Fruit fly (Drosophila melanogaster) whole organism, embryonic: ENCODE measurements around the gene CG42578.

ENCODE experiments used
- CG11504 ChIP-seq: fragments of 200-800 bp; sonication (Bioruptor generic); optimal IDR thresholded peaks from 3 replicates; lab custom pipeline; 2019; ENCODE audit warnings: missing biosample characterization, mild to moderate bottlenecking, missing genetic modification characterization, moderate library complexity
- CG12659 ChIP-seq: fragments of 200-800 bp; sonication (Bioruptor generic); optimal IDR thresholded peaks from 3 replicates; lab custom pipeline; 2017; ENCODE audit warnings: mild to moderate bottlenecking, missing biosample characterization, missing genetic modification reagents, missing genetic modification characterization
- CG13287 ChIP-seq: fragments of 200-800 bp; sonication (Bioruptor generic); IDR thresholded peaks from 2 replicates; pipeline ENCODE4 v1.3.6; 2022; ENCODE audit warnings: missing biosample characterization, missing genetic modification characterization; ENCODE audit not compliant: partially characterized antibody
- CG13424 ChIP-seq: fragments of 200-800 bp; sonication (Bioruptor generic); optimal IDR thresholded peaks from 2 replicates; lab custom pipeline; 2019; ENCODE audit warnings: missing biosample characterization, mild to moderate bottlenecking, missing genetic modification characterization, moderate library complexity
- CG13775 ChIP-seq: fragments of 200-800 bp; sonication (Bioruptor generic); optimal IDR thresholded peaks from 3 replicates; lab custom pipeline; 2017; ENCODE audit warnings: missing biosample characterization, mild to moderate bottlenecking, missing genetic modification characterization
- CG16815 ChIP-seq: fragments of 200-800 bp; sonication (Bioruptor generic); optimal IDR thresholded peaks from 3 replicates; lab custom pipeline; 2017; ENCODE audit warnings: missing biosample characterization, mild to moderate bottlenecking, missing genetic modification characterization
- CG18599 ChIP-seq: fragments of 200-800 bp; sonication (Bioruptor generic); optimal IDR thresholded peaks from 3 replicates; lab custom pipeline; 2017; ENCODE audit warnings: missing biosample characterization, missing genetic modification characterization, mild to moderate bottlenecking, moderate library complexity, missing genetic modification reagents
- CG2678 ChIP-seq: fragments of 200-800 bp; sonication (Bioruptor generic); optimal IDR thresholded peaks from 3 replicates; lab custom pipeline; 2019; ENCODE audit warnings: missing biosample characterization, mild to moderate bottlenecking, missing genetic modification characterization, moderate library complexity
- CG2875 ChIP-seq: fragments of 200-800 bp; sonication (Bioruptor generic); optimal IDR thresholded peaks from 2 replicates; lab custom pipeline; 2017; ENCODE audit warnings: missing biosample characterization, mild to moderate bottlenecking, missing genetic modification characterization, missing genetic modification reagents
- CG31224 ChIP-seq: fragments of 200-800 bp; sonication (Bioruptor generic); IDR thresholded peaks from 2 replicates; pipeline ENCODE4 v1.3.6; 2022; ENCODE audit warnings: missing biosample characterization, missing genetic modification characterization
- CG3281 ChIP-seq: fragments of 200-800 bp; sonication (Bioruptor generic); optimal IDR thresholded peaks from 3 replicates; lab custom pipeline; 2017; ENCODE audit warnings: missing biosample characterization, mild to moderate bottlenecking, missing genetic modification characterization
- CG3726 ChIP-seq: fragments of 200-800 bp; sonication (Bioruptor generic); IDR thresholded peaks from 3 replicates; pipeline ENCODE4, ENCODE4 v1.3.6; 2022; ENCODE audit warnings: missing biosample characterization, missing genetic modification characterization
- CG4617 ChIP-seq: fragments of 200-800 bp; sonication (Bioruptor generic); optimal IDR thresholded peaks from 3 replicates; lab custom pipeline; 2016; ENCODE audit warnings: missing biosample characterization, missing genetic modification characterization, borderline replicate concordance
- CG9727 ChIP-seq: fragments of 200-800 bp; sonication (Bioruptor generic); optimal IDR thresholded peaks from 3 replicates; lab custom pipeline; 2017; ENCODE audit warnings: missing biosample characterization, mild to moderate bottlenecking, missing genetic modification characterization
- CG9932 ChIP-seq: fragments of 200-800 bp; sonication (Bioruptor generic); IDR thresholded peaks from 2 replicates; pipeline ENCODE4 v1.3.6; 2022; ENCODE audit warnings: missing biosample characterization, missing genetic modification characterization
- CoRest ChIP-seq: fragments of 200-800 bp; sonication (Bioruptor generic); optimal IDR thresholded peaks from 3 replicates; lab custom pipeline; 2018; ENCODE audit warnings: missing biosample characterization, mild to moderate bottlenecking, missing genetic modification characterization, moderate library complexity
- Dbx ChIP-seq: fragments of 200-800 bp; sonication (Bioruptor generic); IDR thresholded peaks from 3 replicates; pipeline ENCODE4 v1.3.6; 2022; ENCODE audit warnings: missing biosample characterization, missing genetic modification characterization
- Fer1 ChIP-seq: fragments of 200-800 bp; sonication (Bioruptor generic); optimal IDR thresholded peaks from 2 replicates; lab custom pipeline; 2017; ENCODE audit warnings: missing biosample characterization, mild to moderate bottlenecking, missing genetic modification characterization
- Hand ChIP-seq: fragments of 200-800 bp; sonication (Bioruptor generic); optimal IDR thresholded peaks from 2 replicates; lab custom pipeline; 2017; ENCODE audit warnings: mild to moderate bottlenecking, missing biosample characterization, missing genetic modification reagents, missing genetic modification characterization
- Hmx ChIP-seq: fragments of 200-800 bp; sonication (Bioruptor generic); optimal IDR thresholded peaks from 2 replicates; lab custom pipeline; 2016; ENCODE audit warnings: missing biosample characterization, missing genetic modification characterization
- Hsf ChIP-seq: fragments of 200-800 bp; sonication (Bioruptor generic); optimal IDR thresholded peaks from 3 replicates; lab custom pipeline; 2016; ENCODE audit warnings: missing biosample characterization, missing genetic modification characterization
- Mad ChIP-seq: fragments of 200-800 bp; sonication (Bioruptor generic); optimal IDR thresholded peaks from 2 replicates; lab custom pipeline; 2016; ENCODE audit warnings: missing biosample characterization, missing genetic modification characterization
- Med ChIP-seq: fragments of 200-800 bp; sonication (Bioruptor generic); peaks from one replicate; lab custom pipeline; 2016; ENCODE audit warnings: missing biosample characterization, missing genetic modification characterization, mild to moderate bottlenecking, inconsistent platforms, moderate library complexity
- Meics ChIP-seq: fragments of 200-800 bp; sonication (Bioruptor generic); optimal IDR thresholded peaks from 2 replicates; lab custom pipeline; 2017; ENCODE audit warnings: missing biosample characterization, mild to moderate bottlenecking, missing genetic modification characterization
- NfI ChIP-seq: fragments of 200-800 bp; sonication (Bioruptor generic); optimal IDR thresholded peaks from 3 replicates; lab custom pipeline; 2018; ENCODE audit warnings: missing biosample characterization, mild to moderate bottlenecking, missing genetic modification characterization, moderate library complexity
- Ptx1 ChIP-seq: fragments of 200-800 bp; sonication (Bioruptor generic); IDR thresholded peaks from 2 replicates; pipeline ENCODE4 v1.3.6; 2022; ENCODE audit warnings: missing biosample characterization, missing genetic modification characterization
- Rfx ChIP-seq: fragments of 200-800 bp; sonication (Bioruptor generic); IDR thresholded peaks from 2 replicates; pipeline ENCODE4 v1.3.6; 2022; ENCODE audit warnings: missing biosample characterization, missing genetic modification characterization
- Scr ChIP-seq: fragments of 200-800 bp; sonication (Bioruptor generic); IDR thresholded peaks from 2 replicates; pipeline ENCODE4 v1.3.6; 2022; ENCODE audit warnings: missing biosample characterization, missing genetic modification characterization; ENCODE audit not compliant: partially characterized antibody
- YL-1 ChIP-seq: fragments of 200-800 bp; sonication (Bioruptor generic); optimal IDR thresholded peaks from 3 replicates; lab custom pipeline; 2017; ENCODE audit warnings: missing biosample characterization, mild to moderate bottlenecking, missing genetic modification characterization
- ap ChIP-seq: fragments of 200-800 bp; sonication (Bioruptor generic); IDR thresholded peaks from 2 replicates; pipeline ENCODE4 v1.3.6; 2022; ENCODE audit warnings: missing biosample characterization, missing genetic modification characterization
- ato ChIP-seq: fragments of 200-800 bp; sonication (Bioruptor generic); IDR thresholded peaks from 2 replicates; pipeline ENCODE4 v1.3.6; 2022; ENCODE audit warnings: missing biosample characterization, missing genetic modification characterization; ENCODE audit not compliant: partially characterized antibody
- bab2 ChIP-seq: fragments of 200-800 bp; sonication (Bioruptor generic); optimal IDR thresholded peaks from 2 replicates; lab custom pipeline; 2016; ENCODE audit warnings: missing biosample characterization, missing genetic modification characterization
- dysf ChIP-seq: fragments of 200-800 bp; sonication (Bioruptor generic); IDR thresholded peaks from 3 replicates; pipeline ENCODE4 v1.3.6; 2022; ENCODE audit warnings: missing biosample characterization, missing genetic modification characterization
- gem ChIP-seq: fragments of 200-800 bp; sonication (Bioruptor generic); optimal IDR thresholded peaks from 2 replicates; lab custom pipeline; 2019; ENCODE audit warnings: missing biosample characterization, mild to moderate bottlenecking, missing genetic modification characterization, moderate library complexity
- hkb ChIP-seq, 2 experiments: fragments of 200-800 bp in 1 of 2; fragments of >200 bp in 1 of 2; sonication (Bioruptor generic) in 1 of 2; IDR thresholded peaks in 1 of 2; optimal IDR thresholded peaks in 1 of 2; 2 replicates each; pipeline versions ENCODE4 v1.3.6 to Lab custom; 2017 to 2022; ENCODE audit warnings: missing biosample characterization in 1 of 2, missing genetic modification characterization in 1 of 2
- kni ChIP-seq: fragments of 200-800 bp; sonication (Bioruptor generic); optimal IDR thresholded peaks from 3 replicates; lab custom pipeline; 2017; ENCODE audit warnings: mild to moderate bottlenecking, missing biosample characterization, missing genetic modification reagents, missing genetic modification characterization
- lilli ChIP-seq: fragments of 200-800 bp; sonication (Bioruptor generic); optimal IDR thresholded peaks from 3 replicates; lab custom pipeline; 2016; ENCODE audit warnings: missing biosample characterization, missing genetic modification characterization
- lov ChIP-seq, 2 experiments: fragments of 200-800 bp in 1 of 2; fragments of >200 bp in 1 of 2; sonication (Bioruptor generic) in 1 of 2; IDR thresholded peaks in 1 of 2; optimal IDR thresholded peaks in 1 of 2; 2 replicates in 1 of 2; 3 replicates in 1 of 2; pipeline versions ENCODE4 v1.3.6 to Lab custom; 2017 to 2022; ENCODE audit warnings: missing biosample characterization in 1 of 2, missing genetic modification characterization in 1 of 2
- org-1 ChIP-seq: fragments of 200-800 bp; sonication (Bioruptor generic); optimal IDR thresholded peaks from 2 replicates; lab custom pipeline; 2017; ENCODE audit warnings: missing biosample characterization, missing genetic modification characterization
- row ChIP-seq: fragments of 200-800 bp; sonication (Bioruptor generic); IDR thresholded peaks from 3 replicates; pipeline ENCODE4 v1.3.6; 2022; ENCODE audit warnings: missing biosample characterization, missing genetic modification characterization
- sens ChIP-seq: fragments of 200-800 bp; sonication (Bioruptor generic); peaks from one replicate; lab custom pipeline; 2016; ENCODE audit warnings: missing biosample characterization, missing genetic modification characterization
- sim ChIP-seq: fragments of 200-800 bp; sonication (Bioruptor generic); IDR thresholded peaks from 2 replicates; pipeline ENCODE4 v1.3.6; 2022; ENCODE audit warnings: missing biosample characterization, missing genetic modification characterization
- slbo ChIP-seq: fragments of 200-800 bp; sonication (Bioruptor generic); IDR thresholded peaks from 2 replicates; pipeline ENCODE4 v1.3.6; 2022; ENCODE audit warnings: missing biosample characterization, missing genetic modification characterization
- stwl ChIP-seq: fragments of 200-800 bp; sonication (Bioruptor generic); optimal IDR thresholded peaks from 3 replicates; lab custom pipeline; 2018; ENCODE audit warnings: missing biosample characterization, mild to moderate bottlenecking, missing genetic modification characterization, moderate library complexity
- tgo ChIP-seq: fragments of 200-800 bp; sonication (Bioruptor generic); IDR thresholded peaks from 3 replicates; pipeline ENCODE4 v1.3.6; 2022; ENCODE audit warnings: missing biosample characterization, missing genetic modification characterization
- toy ChIP-seq: fragments of 200-800 bp; sonication (Bioruptor generic); IDR thresholded peaks from 2 replicates; pipeline ENCODE4 v1.3.6; 2022; ENCODE audit warnings: missing biosample characterization, missing genetic modification characterization
- tup ChIP-seq: fragments of 200-800 bp; sonication (Bioruptor generic); optimal IDR thresholded peaks from 2 replicates; lab custom pipeline; 2016; ENCODE audit warnings: missing biosample characterization, mild to moderate bottlenecking, missing genetic modification characterization, moderate library complexity
- tx ChIP-seq: fragments of 200-800 bp; sonication (Bioruptor generic); optimal IDR thresholded peaks from 2 replicates; lab custom pipeline; 2016; ENCODE audit warnings: missing biosample characterization, missing genetic modification characterization
- zf30C ChIP-seq: fragments of 200-800 bp; sonication (Bioruptor generic); optimal IDR thresholded peaks from 3 replicates; lab custom pipeline; 2018; ENCODE audit warnings: missing biosample characterization, mild to moderate bottlenecking, missing genetic modification characterization

CG42578 gene

DNA sequence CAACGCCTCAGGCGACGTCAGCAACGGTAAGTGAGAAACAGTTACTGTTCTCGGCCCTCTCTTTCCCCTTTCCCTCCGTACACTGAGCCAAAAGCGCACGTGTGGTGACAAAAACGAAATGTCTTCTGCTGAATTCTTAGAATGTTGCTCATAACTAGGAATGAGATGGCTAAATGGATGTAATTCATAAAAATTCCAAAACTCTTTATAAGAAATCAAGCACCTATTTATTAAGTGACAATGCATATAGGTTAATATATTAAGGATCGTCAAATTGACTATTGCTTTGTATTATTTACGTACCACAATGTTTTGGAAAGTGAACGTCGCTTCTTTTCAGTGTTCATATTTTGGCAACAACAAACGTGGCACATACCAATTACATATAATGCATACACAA is 11.6 kb upstream of the CG42578 start (continued):
- TF ChIP-seq row (GFP tag; lab: Robert Waterston, UW) (peak; percentile 53; the same call in 2 of the 3 replicates), ap (GFP tag; lab: Robert Waterston, UW) (no peak), CG11504 (tag; lab: Kevin White, UChicago) (peak; percentile 62), Meics (peak; percentile 57), Hsf (GFP tag; lab: Kevin White, UChicago) (peak; percentile 6), Rfx (GFP tag; lab: Robert Waterston, UW) (0 out of 2 replicates have a peak, but pooled peaks have one; percentile 7), lov (optimal IDR thresholded peaks at IDR 0.05; lab: Kevin White, UChicago) (no peak), lov (GFP tag; IDR thresholded peaks at IDR 0.05; lab: Robert Waterston, UW) (no peak), ato (GFP tag; lab: Robert Waterston, UW) (no peak), Scr (GFP tag; lab: Robert Waterston, UW) (no peak), sens (GFP tag; lab: Kevin White, UChicago) (peak; percentile 58), CG31224 (GFP tag; lab: Robert Waterston, UW) (no peak), gem (tag; lab: Kevin White, UChicago) (peak; percentile 42), Fer1 (GFP tag; lab: Kevin White, UChicago) (peak; percentile 51), org-1 (GFP tag; lab: Kevin White, UChicago) (peak; percentile 23), tgo (GFP tag; lab: Robert Waterston, UW) (0 out of 3 replicates have a peak, but pooled peaks have one; percentile 35), NfI (GFP tag; lab: Kevin White, UChicago) (peak; percentile 56), CG4617 (GFP tag; lab: Kevin White, UChicago) (no peak), CG3281 (peak; percentile 50), Med (GFP tag; lab: Kevin White, UChicago) (peak; percentile 83), dysf (GFP tag; lab: Robert Waterston, UW) (peak; percentile 38; the same call in 1 of the 3 replicates), CG16815 (no peak), Hand (GFP tag; lab: Kevin White, UChicago) (peak; percentile 24), CG18599 (GFP tag; lab: Kevin White, UChicago) (peak; percentile 77), sim (no peak), slbo (GFP tag; lab: Robert Waterston, UW) (peak; percentile 66), CG9727 (GFP tag; lab: Kevin White, UChicago) (peak; percentile 20), CG9932 (GFP tag; lab: Robert Waterston, UW) (peak; percentile 31), CG13424 (tag; lab: Kevin White, UChicago) (peak; percentile 48), bab2 (GFP tag; lab: Kevin White, UChicago) (peak; percentile 10), stwl (tag; lab: Kevin White, UChicago) (no peak), kni (GFP tag; lab: Kevin White, UChicago) (no peak), CG13775 (GFP tag; lab: Kevin White, UChicago) (peak; percentile 13), CG13287 (no peak), YL-1 (GFP tag; lab: Kevin White, UChicago) (no peak), tx (GFP tag; lab: Kevin White, UChicago) (no peak), CG2875 (GFP tag; lab: Kevin White, UChicago) (no peak), Ptx1 (GFP tag; lab: Robert Waterston, UW) (peak; percentile 36; the same call in 1 of the 2 replicates), CG3726 (no peak), tup (GFP tag; lab: Kevin White, UChicago) (no peak), hkb (optimal IDR thresholded peaks at IDR 0.05; lab: Kevin White, UChicago) (no peak), hkb (GFP tag; IDR thresholded peaks at IDR 0.05; lab: Robert Waterston, UW) (no peak), CG12659 (GFP tag; lab: Kevin White, UChicago) (peak; percentile 17), lilli (GFP tag; lab: Kevin White, UChicago) (peak; percentile 49), Dbx (GFP tag; lab: Robert Waterston, UW) (0 out of 3 replicates have a peak, but pooled peaks have one; percentile 31), toy (GFP tag; lab: Robert Waterston, UW) (no peak), CoRest (tag; lab: Kevin White, UChicago) (peak; percentile 33), Hmx (no peak), Mad (GFP tag; lab: Kevin White, UChicago) (no peak), CG2678 (tag; lab: Kevin White, UChicago) (peak; percentile 69), zf30C (peak; percentile 50)
